Fruit fly (Drosophila melanogaster) whole organism, embryonic: ENCODE results near the gene CG13144.

Source experiments
- CG1024 ChIP-seq: fragments of 200-800 bp; sonication (Bioruptor generic); IDR thresholded peaks from 2 replicates; pipeline ENCODE4 v1.3.6; 2022; ENCODE audit warnings: missing biosample characterization, missing genetic modification characterization
- CG12155 ChIP-seq: fragments of 200-800 bp; sonication (Bioruptor generic); optimal IDR thresholded peaks from 3 replicates; lab custom pipeline; 2016; ENCODE audit warnings: missing biosample characterization, missing genetic modification characterization
- CG1233 ChIP-seq: fragments of 200-800 bp; sonication (Bioruptor generic); optimal IDR thresholded peaks from 4 replicates; lab custom pipeline; 2018; ENCODE audit warnings: missing biosample characterization, mild to moderate bottlenecking, missing genetic modification characterization
- CG15514 ChIP-seq: fragments of 200-800 bp; sonication (Bioruptor generic); optimal IDR thresholded peaks from 3 replicates; lab custom pipeline; 2017; ENCODE audit warnings: missing biosample characterization, missing genetic modification characterization, mild to moderate bottlenecking, moderate library complexity, missing genetic modification reagents
- CG15696 ChIP-seq: fragments of 200-800 bp; sonication (Bioruptor generic); optimal IDR thresholded peaks from 2 replicates; lab custom pipeline; 2019; ENCODE audit warnings: missing biosample characterization, mild to moderate bottlenecking, missing genetic modification characterization, moderate library complexity
- CG17328 ChIP-seq: fragments of 200-800 bp; sonication (Bioruptor generic); IDR thresholded peaks from 2 replicates; pipeline ENCODE4 v1.3.6; 2022; ENCODE audit warnings: missing biosample characterization, missing genetic modification characterization
- CG17829 ChIP-seq: fragments of 200-800 bp; optimal IDR thresholded peaks from 2 replicates; lab custom pipeline; 2019; ENCODE audit warnings: missing biosample characterization, mild to moderate bottlenecking, missing genetic modification characterization, moderate library complexity
- CG17912 ChIP-seq: fragments of 200-800 bp; sonication (Bioruptor generic); optimal IDR thresholded peaks from 2 replicates; lab custom pipeline; 2018; ENCODE audit warnings: missing biosample characterization, mild to moderate bottlenecking, missing genetic modification characterization
- CG18476 ChIP-seq: fragments of 200-800 bp; sonication (Bioruptor generic); optimal IDR thresholded peaks from 2 replicates; lab custom pipeline; 2016; ENCODE audit warnings: missing biosample characterization, mild to moderate bottlenecking, missing genetic modification characterization
- CG30020 ChIP-seq: fragments of 200-800 bp; optimal IDR thresholded peaks from 2 replicates; lab custom pipeline; 2019; ENCODE audit warnings: missing biosample characterization, mild to moderate bottlenecking, missing genetic modification characterization, moderate library complexity
- CG31365 ChIP-seq: fragments of 200-800 bp; sonication (Bioruptor generic); optimal IDR thresholded peaks from 2 replicates; lab custom pipeline; 2018; ENCODE audit warnings: missing biosample characterization, mild to moderate bottlenecking, missing genetic modification characterization
- CG31388 ChIP-seq: fragments of 200-800 bp; sonication (Bioruptor generic); optimal IDR thresholded peaks from 2 replicates; lab custom pipeline; 2016; ENCODE audit warnings: missing biosample characterization, missing genetic modification characterization
- CG32767 ChIP-seq: fragments of 200-800 bp; sonication (Bioruptor generic); IDR thresholded peaks from 2 replicates; pipeline ENCODE4 v1.3.6; 2022; ENCODE audit warnings: missing biosample characterization, missing genetic modification characterization
- CG3847 ChIP-seq: fragments of 200-800 bp; sonication (Bioruptor generic); IDR thresholded peaks from 2 replicates; pipeline ENCODE4 v1.3.6; 2022; ENCODE audit warnings: missing biosample characterization, missing genetic modification characterization
- CG6272 ChIP-seq: fragments of 200-800 bp; sonication (Bioruptor generic); IDR thresholded peaks from 2 replicates; pipeline ENCODE4 v1.3.6; 2022; ENCODE audit warnings: missing biosample characterization, missing genetic modification characterization
- CG6765 ChIP-seq: fragments of 200-800 bp; sonication (Bioruptor generic); optimal IDR thresholded peaks from 3 replicates; lab custom pipeline; 2017; ENCODE audit warnings: missing biosample characterization, mild to moderate bottlenecking, missing genetic modification characterization
- CG7357 ChIP-seq: fragments of 200-800 bp; sonication (Bioruptor generic); IDR thresholded peaks from 3 replicates; pipeline ENCODE4 v1.3.6; 2022; ENCODE audit warnings: missing biosample characterization, missing genetic modification characterization
- CG7745 ChIP-seq: fragments of 200-800 bp; sonication (Bioruptor generic); optimal IDR thresholded peaks from 2 replicates; lab custom pipeline; 2018; ENCODE audit warnings: missing biosample characterization, mild to moderate bottlenecking, missing genetic modification characterization, moderate library complexity
- CG8359 ChIP-seq: fragments of 200-800 bp; sonication (Bioruptor generic); optimal IDR thresholded peaks from 2 replicates; lab custom pipeline; 2017; ENCODE audit warnings: missing biosample characterization, mild to moderate bottlenecking, missing genetic modification characterization, borderline replicate concordance
- CG9876 ChIP-seq: fragments of 200-800 bp; sonication (Bioruptor generic); optimal IDR thresholded peaks from 2 replicates; lab custom pipeline; 2016; ENCODE audit warnings: missing biosample characterization, missing genetic modification characterization
- Dad ChIP-seq: fragments of 200-800 bp; sonication (Bioruptor generic); optimal IDR thresholded peaks from 3 replicates; lab custom pipeline; 2016; ENCODE audit warnings: missing biosample characterization, missing genetic modification characterization
- Doc2 ChIP-seq: fragments of 200-800 bp; sonication (Bioruptor generic); IDR thresholded peaks from 2 replicates; pipeline ENCODE4 v1.3.6; 2022; ENCODE audit warnings: missing biosample characterization, missing genetic modification characterization
- GATAe ChIP-seq: fragments of 200-800 bp; sonication (Bioruptor generic); conservative IDR thresholded peaks from 2 replicates; pipeline ENCODE4 v1.3.6; 2022; ENCODE audit warnings: missing biosample characterization, missing genetic modification characterization
- Neu2 ChIP-seq: fragments of 200-800 bp; sonication (Bioruptor generic); optimal IDR thresholded peaks from 3 replicates; lab custom pipeline; 2016; ENCODE audit warnings: missing biosample characterization, missing genetic modification characterization, borderline replicate concordance
- NfI ChIP-seq: fragments of 200-800 bp; sonication (Bioruptor generic); optimal IDR thresholded peaks from 3 replicates; lab custom pipeline; 2018; ENCODE audit warnings: missing biosample characterization, mild to moderate bottlenecking, missing genetic modification characterization, moderate library complexity
- Oli ChIP-seq: fragments of 200-800 bp; sonication (Bioruptor generic); optimal IDR thresholded peaks from 2 replicates; lab custom pipeline; 2018; ENCODE audit warnings: missing biosample characterization, mild to moderate bottlenecking, missing genetic modification characterization, moderate library complexity
- Optix ChIP-seq: fragments of 200-800 bp; sonication (Bioruptor generic); IDR thresholded peaks from 3 replicates; pipeline ENCODE4 v1.3.6; 2022; ENCODE audit warnings: missing biosample characterization, missing genetic modification characterization
- PHDP ChIP-seq: fragments of 200-800 bp; sonication (Bioruptor generic); optimal IDR thresholded peaks from 3 replicates; lab custom pipeline; 2018; ENCODE audit warnings: missing biosample characterization, mild to moderate bottlenecking, missing genetic modification characterization, moderate library complexity
- Usf ChIP-seq: fragments of 200-800 bp; sonication (Bioruptor generic); optimal IDR thresholded peaks from 2 replicates; lab custom pipeline; 2017; ENCODE audit warnings: missing genotype, missing biosample characterization, missing genetic modification characterization
- Xbp1 ChIP-seq: fragments of 200-800 bp; sonication (Bioruptor generic); optimal IDR thresholded peaks from 3 replicates; lab custom pipeline; 2016; ENCODE audit warnings: missing biosample characterization, mild to moderate bottlenecking, missing genetic modification characterization
- Xrp1 ChIP-seq: fragments of 200-800 bp; sonication (Bioruptor generic); IDR thresholded peaks from 2 replicates; pipeline ENCODE4 v1.3.6; 2022; ENCODE audit warnings: missing biosample characterization, missing genetic modification characterization
- ash1 ChIP-seq: fragments of 200-800 bp; sonication (Bioruptor generic); optimal IDR thresholded peaks from 2 replicates; lab custom pipeline; 2018; ENCODE audit warnings: missing biosample characterization, mild to moderate bottlenecking, missing genetic modification characterization
- bowl ChIP-seq: fragments of 200-800 bp; sonication (Bioruptor generic); IDR thresholded peaks from 2 replicates; pipeline ENCODE4 v1.3.6; 2022; ENCODE audit warnings: missing biosample characterization, missing genetic modification characterization
- chif ChIP-seq, 2 experiments: fragments of 200-800 bp; sonication (Bioruptor generic); optimal IDR thresholded peaks; 3 replicates each; lab custom pipeline; 2016; ENCODE audit warnings: missing biosample characterization in 2 of 2, missing genetic modification characterization in 2 of 2
- chm ChIP-seq: fragments of 200-800 bp; sonication (Bioruptor generic); IDR thresholded peaks from 2 replicates; pipeline ENCODE4 v1.3.6; 2022; ENCODE audit warnings: missing biosample characterization, missing genetic modification characterization
- chn ChIP-seq: fragments of 200-800 bp; sonication (Bioruptor generic); optimal IDR thresholded peaks from 2 replicates; lab custom pipeline; 2016; ENCODE audit warnings: missing biosample characterization, missing genetic modification characterization
- fd64A ChIP-seq: fragments of 200-800 bp; sonication (Bioruptor generic); optimal IDR thresholded peaks from 3 replicates; lab custom pipeline; 2018; ENCODE audit warnings: missing biosample characterization, mild to moderate bottlenecking, missing genetic modification characterization
- ftz-f1 ChIP-seq: fragments of 200-800 bp; sonication (Bioruptor generic); optimal IDR thresholded peaks from 2 replicates; lab custom pipeline; 2016; ENCODE audit warnings: missing biosample characterization, missing genetic modification characterization
- gsb ChIP-seq: fragments of 200-800 bp; sonication (Bioruptor generic); IDR thresholded peaks from 2 replicates; pipeline ENCODE4 v1.3.6; 2022; ENCODE audit warnings: missing biosample characterization, missing genetic modification characterization
- gsb-n ChIP-seq: fragments of 200-800 bp; sonication (Bioruptor generic); optimal IDR thresholded peaks from 3 replicates; lab custom pipeline; 2018; ENCODE audit warnings: missing biosample characterization, mild to moderate bottlenecking, missing genetic modification characterization
- jing ChIP-seq: fragments of 200-800 bp; sonication (Bioruptor generic); optimal IDR thresholded peaks from 2 replicates; lab custom pipeline; 2018; ENCODE audit warnings: missing biosample characterization, mild to moderate bottlenecking, missing genetic modification characterization
- jumu ChIP-seq: fragments of 200-800 bp; sonication (Bioruptor generic); optimal IDR thresholded peaks from 3 replicates; lab custom pipeline; 2016; ENCODE audit warnings: missing biosample characterization, missing genetic modification characterization
- odd ChIP-seq: fragments of 200-800 bp; sonication (Bioruptor generic); optimal IDR thresholded peaks from 2 replicates; lab custom pipeline; 2017; ENCODE audit warnings: missing biosample characterization, mild to moderate bottlenecking, missing genetic modification characterization
- phol ChIP-seq: fragments of 200-800 bp; sonication (Bioruptor generic); optimal IDR thresholded peaks from 3 replicates; lab custom pipeline; 2018; ENCODE audit warnings: missing biosample characterization, mild to moderate bottlenecking, missing genetic modification characterization, moderate library complexity
- rib ChIP-seq: fragments of 200-800 bp; sonication (Bioruptor generic); IDR thresholded peaks from 2 replicates; pipeline ENCODE4 v1.3.6; 2022; ENCODE audit warnings: missing biosample characterization, missing genetic modification characterization
- schlank ChIP-seq: fragments of 200-800 bp; sonication (Bioruptor generic); optimal IDR thresholded peaks from 2 replicates; lab custom pipeline; 2018; ENCODE audit warnings: missing biosample characterization, mild to moderate bottlenecking, missing genetic modification characterization
- sens ChIP-seq: fragments of 200-800 bp; sonication (Bioruptor generic); peaks from one replicate; lab custom pipeline; 2016; ENCODE audit warnings: missing biosample characterization, missing genetic modification characterization
- sisA ChIP-seq: fragments of 200-800 bp; sonication (Bioruptor generic); IDR thresholded peaks from 2 replicates; pipeline ENCODE4 v1.3.6; 2022; ENCODE audit warnings: missing biosample characterization, missing genetic modification characterization
- tgo ChIP-seq: fragments of 200-800 bp; sonication (Bioruptor generic); IDR thresholded peaks from 3 replicates; pipeline ENCODE4 v1.3.6; 2022; ENCODE audit warnings: missing biosample characterization, missing genetic modification characterization
- twi ChIP-seq: fragments of 200-800 bp; optimal IDR thresholded peaks from 2 replicates; lab custom pipeline; 2019; ENCODE audit warnings: missing biosample characterization, mild to moderate bottlenecking, missing genetic modification characterization, moderate library complexity
- zfh1 ChIP-seq: fragments of 200-800 bp; sonication (Bioruptor generic); IDR thresholded peaks from 3 replicates; pipeline ENCODE4 v1.3.6; 2022; ENCODE audit warnings: missing biosample characterization, missing genetic modification characterization

Gene CG13144

DNA sequence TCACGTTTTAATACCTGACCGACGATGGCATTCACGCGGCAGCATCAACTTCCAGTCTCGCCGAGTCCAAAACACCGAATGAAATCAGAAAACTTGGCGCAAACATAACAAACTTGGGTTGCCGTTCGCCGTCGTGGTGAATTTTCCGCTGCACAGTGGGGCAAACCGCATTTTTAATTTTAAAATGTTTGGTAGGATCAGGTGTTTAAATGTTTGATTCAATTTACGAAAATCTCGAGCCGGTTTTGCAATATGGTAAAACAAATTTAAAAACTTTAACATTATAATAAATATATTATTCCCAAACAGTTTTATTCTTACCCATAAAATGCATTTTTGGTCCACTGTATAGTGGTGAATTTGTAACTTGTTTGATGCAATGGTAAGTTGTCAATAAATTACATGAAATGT is 17.0 kb downstream of the CG13144 start, which contains the start of gene RluA-1 (continued):
- peak; percentile 100 for TF ChIP-seq Xrp1 (GFP tag; lab: Robert Waterston, UW)
- TF ChIP-seq CG15514, result peak; percentile 95
- TF ChIP-seq CG17912 (GFP tag; lab: Kevin White, UChicago), result peak; percentile 98
- TF ChIP-seq rib (GFP tag; lab: Robert Waterston, UW), result peak; percentile 99
- peak; percentile 97 for TF ChIP-seq CG7357 (GFP tag; lab: Robert Waterston, UW)
- TF ChIP-seq ftz-f1, result peak; percentile 86
- TF ChIP-seq odd (GFP tag; lab: Kevin White, UChicago), result peak; percentile 99
- TF ChIP-seq PHDP (tag; lab: Kevin White, UChicago), result peak; percentile 100
- TF ChIP-seq zfh1 (GFP tag; lab: Robert Waterston, UW), result peak; percentile 100
- peak; percentile 99 for TF ChIP-seq gsb
- TF ChIP-seq Oli (tag; lab: Kevin White, UChicago), result peak; percentile 100
- peak; percentile 100 for TF ChIP-seq CG17328 (GFP tag; lab: Robert Waterston, UW)
- peak; percentile 92 for TF ChIP-seq CG7745
- peak; percentile 96 for TF ChIP-seq CG8359
- TF ChIP-seq sens (GFP tag; lab: Kevin White, UChicago), result peak; percentile 99
- peak; percentile 99 for TF ChIP-seq CG6272 (GFP tag; lab: Robert Waterston, UW)
- TF ChIP-seq phol, result peak; percentile 99
- peak; percentile 72 for TF ChIP-seq CG9876 (GFP tag; lab: Kevin White, UChicago)
- peak; percentile 92 for TF ChIP-seq CG31365 (tag; lab: Kevin White, UChicago)
- TF ChIP-seq gsb-n (tag; lab: Kevin White, UChicago), result peak; percentile 100
- peak; percentile 98 for TF ChIP-seq chn (GFP tag; lab: Kevin White, UChicago)
- peak; percentile 99 for TF ChIP-seq Xbp1 (GFP tag; lab: Kevin White, UChicago)
- TF ChIP-seq Dad, result peak; percentile 97
- TF ChIP-seq GATAe (GFP tag; lab: Robert Waterston, UW), result peak; percentile 96
- peak; percentile 99 for TF ChIP-seq Optix
- peak; percentile 100 for TF ChIP-seq tgo
- TF ChIP-seq CG12155 (GFP tag; lab: Kevin White, UChicago), result peak; percentile 97
- TF ChIP-seq fd64A (GFP tag; lab: Kevin White, UChicago), result peak; percentile 98
- no peak for TF ChIP-seq Neu2 (GFP tag; lab: Kevin White, UChicago)
- peak; percentile 96 for TF ChIP-seq schlank (tag; lab: Kevin White, UChicago)
- peak; percentile 99 for TF ChIP-seq NfI (GFP tag; lab: Kevin White, UChicago)
- TF ChIP-seq Doc2 (GFP tag; lab: Robert Waterston, UW), result peak; percentile 95
- TF ChIP-seq CG30020 (tag; lab: Kevin White, UChicago), result peak; percentile 89
- TF ChIP-seq CG6765 (GFP tag; lab: Kevin White, UChicago), result peak; percentile 98
- peak; percentile 99 for TF ChIP-seq CG1233 (GFP tag; lab: Kevin White, UChicago)
- peak; percentile 99 for TF ChIP-seq CG3847 (GFP tag; lab: Robert Waterston, UW)
- TF ChIP-seq sisA (GFP tag; lab: Robert Waterston, UW), result peak; percentile 90; the same call in 1 of the 2 replicates
- TF ChIP-seq CG18476 (GFP tag; lab: Kevin White, UChicago), result peak; percentile 98
- TF ChIP-seq CG31388 (GFP tag; lab: Kevin White, UChicago), result peak; percentile 98
- TF ChIP-seq ash1, result peak; percentile 87
- peak; percentile 98 for TF ChIP-seq jing
- peak; percentile 99 for TF ChIP-seq CG32767 (GFP tag; lab: Robert Waterston, UW)
- peak; percentile 95 to 97 for TF ChIP-seq chif (GFP tag; optimal IDR thresholded peaks at IDR 0.05; lab: Kevin White, UChicago)
- peak; percentile 82 for TF ChIP-seq CG1024
- TF ChIP-seq bowl (GFP tag; lab: Robert Waterston, UW), result peak; percentile 99
- TF ChIP-seq CG17829, result peak; percentile 100
- peak; percentile 99 for TF ChIP-seq twi (tag; lab: Kevin White, UChicago)
- TF ChIP-seq chm, result peak; percentile 100
- TF ChIP-seq jumu (GFP tag; lab: Kevin White, UChicago), result peak; percentile 84
- peak; percentile 96 for TF ChIP-seq Usf (GFP tag; lab: Kevin White, UChicago)
- TF ChIP-seq CG15696 (tag; lab: Kevin White, UChicago), result peak; percentile 99
